Fruit fly (Drosophila melanogaster) whole organism, wandering third instar larva: ENCODE results near the gene Ndfip.

Source experiments
- Dif ChIP-seq: fragments of 200-275, 200-300 bp; sonication (Bioruptor generic); optimal IDR thresholded peaks from 2 replicates; lab custom pipeline; 2018; ENCODE audit warnings: missing biosample characterization, missing genetic modification characterization; ENCODE audit not compliant: partially characterized antibody
- Rel ChIP-seq, 2 experiments: fragments of 200-800 bp; sonication (Bioruptor generic) in 1 of 2; optimal IDR thresholded peaks; 2 replicates in 1 of 2; 3 replicates in 1 of 2; lab custom pipeline; 2016 to 2019; ENCODE audit warnings: mild to moderate bottlenecking in 2 of 2, missing biosample characterization in 2 of 2, missing genetic modification characterization in 2 of 2, moderate library complexity in 1 of 2
- woc ChIP-seq: sonication (Bioruptor generic); optimal IDR thresholded peaks from 2 replicates; lab custom pipeline; 2016; ENCODE audit warnings: missing biosample characterization, mild to moderate bottlenecking, missing genetic modification characterization

DNA sequence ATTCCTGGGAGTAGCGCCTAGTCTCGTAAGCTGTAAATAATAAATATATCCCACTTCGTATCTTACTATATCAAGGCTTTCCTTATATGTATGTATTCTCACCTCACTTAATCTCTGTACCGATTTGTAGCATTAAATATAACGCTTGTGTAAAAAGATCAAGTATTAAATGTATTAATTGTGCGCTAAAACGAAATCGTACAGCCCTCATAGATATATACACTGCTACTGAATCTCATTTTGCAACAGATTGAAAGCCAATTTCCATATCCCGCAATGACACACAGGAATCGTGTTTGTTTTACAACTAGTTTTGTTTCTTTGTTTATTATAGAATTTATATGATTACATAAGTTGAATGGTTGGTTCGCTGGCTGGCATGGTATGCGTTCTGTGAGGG, 16.3 kb downstream of the Ndfip start:
- TF ChIP-seq Rel (GFP tag; optimal IDR thresholded peaks at IDR 0.05; lab: Kevin White, UChicago) (no peak), Rel (tag; optimal IDR thresholded peaks at IDR 0.05; lab: Kevin White, UChicago) (no peak), Dif (GFP tag; lab: Kevin White, UChicago) (no peak), woc (no peak)
